Fruit fly (Drosophila melanogaster): ENCODE results near the gene pasha.

- TF ChIP-seq CG10348 (GFP tag; IDR thresholded peaks at IDR 0.05) (no peak), CG4496 (GFP tag; IDR thresholded peaks at IDR 0.05) (no peak), CG14655 (GFP tag; optimal IDR thresholded peaks at IDR 0.05) (no peak), Ets98B (GFP tag; IDR thresholded peaks at IDR 0.05) (no peak), Pif1B (GFP tag; optimal IDR thresholded peaks at IDR 0.05) (no peak), CG17806 (tag; optimal IDR thresholded peaks at IDR 0.05) (no peak), EcR (GFP tag; optimal IDR thresholded peaks at IDR 0.05) (no peak), D1 (tag; optimal IDR thresholded peaks at IDR 0.05) (no peak), CG13204 (GFP tag; optimal IDR thresholded peaks at IDR 0.05) (no peak)
Measured at dm6 chr3R:31605117-31605432, 12.7 kb upstream of the pasha start.
